Worm (Caenorhabditis elegans): Measurements from ENCODE around the gene atic-1.

The atic-1 gene

DNA sequence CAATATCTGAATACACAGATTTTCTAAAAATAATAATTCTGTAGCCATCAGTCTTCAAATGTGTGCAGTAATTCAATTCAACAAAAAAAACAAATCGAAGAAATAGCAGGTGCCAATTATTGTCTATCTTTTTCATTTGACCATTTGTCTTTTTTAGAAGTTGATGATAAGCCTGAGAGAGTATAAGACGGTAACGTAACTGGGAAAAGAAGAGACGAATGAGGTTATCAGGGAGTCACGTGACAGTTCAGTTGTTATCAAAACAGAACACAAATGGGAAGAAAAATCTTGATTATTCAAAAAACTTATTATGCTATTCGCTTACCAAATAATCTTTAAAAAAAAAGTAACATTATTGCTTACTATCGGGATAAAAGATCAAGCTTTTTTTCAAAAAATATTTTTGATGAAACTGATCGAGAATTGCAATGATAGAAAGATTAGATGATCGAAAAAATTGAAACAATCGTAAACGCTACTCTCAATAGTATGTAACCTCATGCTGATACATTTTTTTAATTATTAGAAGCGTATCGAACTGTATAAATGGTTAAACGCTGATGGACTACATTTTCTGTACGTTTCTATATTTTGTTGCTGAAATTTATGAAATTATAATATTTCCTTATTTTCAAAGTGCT, 37.4 kb upstream of the atic-1 start:
- TF ChIP-seq pha-4 (GFP tag; IDR thresholded peaks at IDR 0.05) (no peak), pha-4 (tag; optimal IDR thresholded peaks at IDR 0.05) (no peak), gei-8 (GFP tag; optimal IDR thresholded peaks at IDR 0.05) (no peak), dmd-9 (GFP tag; IDR thresholded peaks at IDR 0.05) (no peak), ceh-82 (tag; optimal IDR thresholded peaks at IDR 0.05) (no peak), lin-15B (tag; optimal IDR thresholded peaks at IDR 0.05) (no peak), snpc-4 (tag; optimal IDR thresholded peaks at IDR 0.05) (no peak), F26F4.8 (GFP tag; conservative IDR thresholded peaks at IDR 0.05) (no peak), cey-2 (tag; optimal IDR thresholded peaks at IDR 0.05; ENCODE audit: borderline replicate concordance, insufficient read depth) (no peak), hif-1 (tag; optimal IDR thresholded peaks at IDR 0.05) (no peak), D1046.2 (GFP tag; IDR thresholded peaks at IDR 0.05) (no peak), F44E2.7 (GFP tag; IDR thresholded peaks at IDR 0.05) (no peak), Y75B8A.6 (GFP tag; IDR thresholded peaks at IDR 0.05) (no peak), vab-7 (GFP tag; IDR thresholded peaks at IDR 0.05) (no peak), ces-1 (GFP tag; optimal IDR thresholded peaks at IDR 0.05) (no peak), dve-1 (tag; optimal IDR thresholded peaks at IDR 0.05; ENCODE audit: insufficient read depth) (peak; percentile 89), nhr-42 (GFP tag; IDR thresholded peaks at IDR 0.05) (no peak), Y5F2A.4 (GFP tag; optimal IDR thresholded peaks at IDR 0.05) (no peak), Y48G9A.11 (GFP tag; IDR thresholded peaks at IDR 0.05) (no peak), egl-43 (GFP tag; IDR thresholded peaks at IDR 0.05) (no peak), egl-27 (tag; optimal IDR thresholded peaks at IDR 0.05) (no peak), unc-130 (GFP tag; optimal IDR thresholded peaks at IDR 0.05) (no peak), T26A8.4 (GFP tag; IDR thresholded peaks at IDR 0.05) (peak; percentile 42; the same call in 1 of the 2 replicates), nhr-41 (GFP tag; IDR thresholded peaks at IDR 0.05) (0 out of 2 replicates have a peak, but pooled peaks have one; percentile 15), hmg-1.1 (GFP tag; IDR thresholded peaks at IDR 0.05) (no peak), php-3 (GFP tag; IDR thresholded peaks at IDR 0.05) (peak; percentile 48; the same call in 1 of the 2 replicates), snpc-1.2 (GFP tag; IDR thresholded peaks at IDR 0.05) (no peak), saeg-2 (GFP tag; IDR thresholded peaks at IDR 0.05) (no peak), jun-1 (tag; optimal IDR thresholded peaks at IDR 0.05) (no peak), madf-9 (GFP tag; conservative IDR thresholded peaks at IDR 0.05) (no peak), zfp-2 (tag; optimal IDR thresholded peaks at IDR 0.05) (no peak), zag-1 (tag; optimal IDR thresholded peaks at IDR 0.05) (no peak), dpl-1 (GFP tag; optimal IDR thresholded peaks at IDR 0.05) (no peak), ama-1 (optimal IDR thresholded peaks at IDR 0.05) (no peak), Y105C5A.15 (GFP tag; IDR thresholded peaks at IDR 0.05) (no peak), daf-8 (GFP tag; IDR thresholded peaks at IDR 0.05) (no peak), nhr-102 (tag; optimal IDR thresholded peaks at IDR 0.05) (peak; percentile 57), T20F7.1 (GFP tag; optimal IDR thresholded peaks at IDR 0.05) (peak; percentile 10), F49E8.2 (tag; optimal IDR thresholded peaks at IDR 0.05; ENCODE audit: borderline replicate concordance) (no peak), ceh-32 (tag; optimal IDR thresholded peaks at IDR 0.05; ENCODE audit: poor library complexity) (no peak), ZK546.5 (tag; optimal IDR thresholded peaks at IDR 0.05) (no peak), zip-2 (tag; optimal IDR thresholded peaks at IDR 0.05) (no peak), aha-1 (tag) (no peak), F37D6.2 (tag; optimal IDR thresholded peaks at IDR 0.05) (no peak), madf-5 (GFP tag; IDR thresholded peaks at IDR 0.05) (no peak), rbr-2 (tag; optimal IDR thresholded peaks at IDR 0.05) (no peak), duxl-1 (tag; optimal IDR thresholded peaks at IDR 0.05; ENCODE audit: poor library complexity) (peak; percentile 17), nhr-76 (tag; optimal IDR thresholded peaks at IDR 0.05) (no peak), lin-38 (GFP tag; IDR thresholded peaks at IDR 0.05) (no peak), lin-39 (tag; optimal IDR thresholded peaks at IDR 0.05) (no peak), ceh-44 (GFP tag; IDR thresholded peaks at IDR 0.05) (no peak)

Data from whole organism, L4 larva.